Fruit fly (Drosophila melanogaster): Measurements from ENCODE around the gene vn.

dm6 chr3L:5859029-5859428, 13.6 kb upstream of the vn start:
- TF ChIP-seq zen (tag; optimal IDR thresholded peaks at IDR 0.05) = no peak
- TF ChIP-seq Lim3 (GFP tag; IDR thresholded peaks at IDR 0.05) = no peak
- no peak for TF ChIP-seq stc (GFP tag; IDR thresholded peaks at IDR 0.05)
- no peak for TF ChIP-seq CG8478 (optimal IDR thresholded peaks at IDR 0.05)
- TF ChIP-seq Eip74EF (GFP tag; optimal IDR thresholded peaks at IDR 0.05) = no peak
- no peak for TF ChIP-seq Dbx (GFP tag; IDR thresholded peaks at IDR 0.05)
- TF ChIP-seq CG17328 (GFP tag; IDR thresholded peaks at IDR 0.05) = no peak
- no peak for TF ChIP-seq usp (GFP tag; optimal IDR thresholded peaks at IDR 0.05)

Data from whole organism, embryonic.